Worm (Caenorhabditis elegans): ENCODE measurements around the gene srbc-3.

ce11 chrV:3259168-3259622, 49.1 kb upstream of the srbc-3 start, which contains the start of gene T28A11.16:
- TF ChIP-seq dao-5 (tag; optimal IDR thresholded peaks at IDR 0.05) (no peak), W03F9.2 (tag; optimal IDR thresholded peaks at IDR 0.05) (no peak)
